Worm (Caenorhabditis elegans) whole organism, midembryonic: ENCODE data around the gene sri-18.

Experiments
- T22C8.4 ChIP-seq: fragments of 200-800 bp; sonication (Bioruptor generic); IDR thresholded peaks from 2 replicates; pipeline ENCODE4 v1.3.6; 2022; ENCODE audit warnings: missing genetic modification characterization, missing compliant biosample characterization
- cog-1 ChIP-seq: sonication (generic microtip); optimal IDR thresholded peaks from 2 replicates; lab custom pipeline; 2016; ENCODE audit warnings: missing genetic modification characterization, missing compliant biosample characterization
- flt-1 ChIP-seq: fragments of 200-800 bp; sonication (Bioruptor generic); IDR thresholded peaks from 2 replicates; pipeline ENCODE4 v1.3.6; 2022; ENCODE audit warnings: missing genetic modification characterization, missing compliant biosample characterization
- klf-2 ChIP-seq: fragments of 200-800 bp; sonication (Bioruptor generic); conservative IDR thresholded peaks from 2 replicates; pipeline ENCODE4 v1.3.6; 2022; ENCODE audit warnings: missing genetic modification reagents, missing genetic modification characterization, missing compliant biosample characterization
- med-1 ChIP-seq: sonication (generic microtip); optimal IDR thresholded peaks from 2 replicates; lab custom pipeline; 2017; ENCODE audit warnings: missing genetic modification characterization, mild to moderate bottlenecking, missing compliant biosample characterization, antibody characterized with exemption, missing genetic modification reagents; ENCODE audit not compliant: insufficient read depth
- ref-1 ChIP-seq: fragments of 200-800 bp; sonication (Bioruptor generic); conservative IDR thresholded peaks from 2 replicates; pipeline ENCODE4 v1.3.6; 2022; ENCODE audit warnings: missing genetic modification reagents, missing genetic modification characterization, missing compliant biosample characterization
- tab-1 ChIP-seq: fragments of 200-800 bp; sonication (Bioruptor generic); IDR thresholded peaks from 2 replicates; pipeline ENCODE4 v1.3.6; 2022; ENCODE audit warnings: missing genetic modification characterization, missing compliant biosample characterization
- ztf-23 ChIP-seq: fragments of 200-800 bp; sonication (Bioruptor generic); IDR thresholded peaks from 2 replicates; pipeline ENCODE4 v1.3.6; 2022; ENCODE audit warnings: missing genetic modification reagents, missing genetic modification characterization, missing compliant biosample characterization
- ztf-29 ChIP-seq: fragments of 200-800 bp; sonication (Bioruptor generic); IDR thresholded peaks from 2 replicates; pipeline ENCODE4 v1.3.6; 2022; ENCODE audit warnings: missing genetic modification reagents, missing genetic modification characterization, missing compliant biosample characterization

ce11 chrV:10216724-10217123 lies 43.6 kb downstream of the sri-18 start, which contains the start of gene ZK856.14:
- TF ChIP-seq med-1 (GFP tag; lab: Kevin White, UChicago) (no peak), tab-1 (no peak), ztf-23 (GFP tag; lab: Robert Waterston, UW) (no peak), T22C8.4 (GFP tag; lab: Robert Waterston, UW) (no peak), flt-1 (no peak), ref-1 (no peak), klf-2 (GFP tag; lab: Robert Waterston, UW) (no peak), cog-1 (tag; lab: Kevin White, UChicago) (no peak), ztf-29 (no peak)
